Worm (Caenorhabditis elegans) whole organism, young adult: ENCODE measurements around the gene W03F9.9.

ENCODE experiments used
- K11D2.4 ChIP-seq: fragments of 200-800 bp; sonication (Bioruptor generic); IDR thresholded peaks from 2 replicates; pipeline ENCODE4 v1.3.6; 2022; ENCODE audit warnings: missing genetic modification reagents, missing genetic modification characterization, missing compliant biosample characterization
- ama-1 ChIP-seq, 3 experiments: fragments of 150-350 bp in 1 of 3; sonication (generic microtip) in 2 of 3; optimal IDR thresholded peaks; 2 replicates each; lab custom pipeline; 2014 to 2018; ENCODE audit warnings: missing biosample characterization in 2 of 3, missing genetic modification characterization in 2 of 3, missing genetic modification reagents in 2 of 3
- aptf-2 ChIP-seq: fragments of 200-800 bp; sonication (Bioruptor generic); conservative IDR thresholded peaks from 2 replicates; pipeline ENCODE4 v1.3.6; 2022; ENCODE audit warnings: missing genetic modification reagents, missing genetic modification characterization, missing compliant biosample characterization
- athp-1 ChIP-seq: sonication (generic microtip); optimal IDR thresholded peaks from 2 replicates; lab custom pipeline; 2017; ENCODE audit warnings: mild to moderate bottlenecking, missing genetic modification characterization, missing compliant biosample characterization
- attf-3 ChIP-seq: fragments of 200-800 bp; sonication (Bioruptor generic); conservative IDR thresholded peaks from 2 replicates; pipeline ENCODE4 v1.3.6; 2022; ENCODE audit warnings: missing genetic modification reagents, missing genetic modification characterization, missing compliant biosample characterization
- efl-1 ChIP-seq: fragments of 150-350 bp; optimal IDR thresholded peaks from 2 replicates; lab custom pipeline; 2014; ENCODE audit warnings: missing biosample characterization, missing genetic modification reagents, missing genetic modification characterization
- ekl-4 ChIP-seq: fragments of 200-800 bp; sonication (Bioruptor generic); IDR thresholded peaks from 2 replicates; pipeline ENCODE4 v1.3.6; 2022; ENCODE audit warnings: missing genetic modification reagents, missing genetic modification characterization, missing compliant biosample characterization
- fkh-3 ChIP-seq: sonication (generic microtip); optimal IDR thresholded peaks from 2 replicates; lab custom pipeline; 2016; ENCODE audit warnings: mild to moderate bottlenecking, missing genetic modification characterization, missing compliant biosample characterization
- sea-2 ChIP-seq: fragments of 200-800 bp; sonication (Bioruptor generic); IDR thresholded peaks from 2 replicates; pipeline ENCODE4 v1.3.6; 2022; ENCODE audit warnings: missing genetic modification characterization, missing compliant biosample characterization
- unc-62 ChIP-seq: fragments of 150-350 bp; optimal IDR thresholded peaks from 2 replicates; lab custom pipeline; 2014; ENCODE audit warnings: missing biosample characterization, missing genetic modification reagents, missing genetic modification characterization

ce11 chrV:144794-145193 lies 6.1 kb downstream of the W03F9.9 start, which contains the start of gene srh-82:
- TF ChIP-seq efl-1 (GFP tag; lab: Kevin White, UChicago), result no peak
- TF ChIP-seq unc-62, result no peak
- no peak for TF ChIP-seq athp-1 (tag; lab: Kevin White, UChicago)
- no peak for TF ChIP-seq ama-1 (optimal IDR thresholded peaks at IDR 0.05; lab: Kevin White, UChicago)
- TF ChIP-seq ama-1 (GFP tag; optimal IDR thresholded peaks at IDR 0.05; lab: Kevin White, UChicago), result no peak
- TF ChIP-seq fkh-3, result no peak
- no peak for TF ChIP-seq attf-3 (GFP tag; lab: Robert Waterston, UW)
- no peak for TF ChIP-seq K11D2.4 (GFP tag; lab: Robert Waterston, UW)
- TF ChIP-seq ekl-4 (GFP tag; lab: Robert Waterston, UW), result no peak
- TF ChIP-seq aptf-2, result no peak
- no peak for TF ChIP-seq sea-2 (GFP tag; lab: Robert Waterston, UW)
